Worm (Caenorhabditis elegans): ENCODE measurements around the gene C01G10.18.

ce11 chrV:15063987-15064386, 24.5 kb downstream of the C01G10.18 start, which contains the start of gene rap-2:
- no peak for TF ChIP-seq T22C8.4 (GFP tag; IDR thresholded peaks at IDR 0.05)
- TF ChIP-seq klf-2 (GFP tag; conservative IDR thresholded peaks at IDR 0.05), result no peak
- TF ChIP-seq ztf-23 (GFP tag; IDR thresholded peaks at IDR 0.05), result no peak
- TF ChIP-seq flt-1 (GFP tag; IDR thresholded peaks at IDR 0.05), result no peak
- no peak for TF ChIP-seq med-1 (GFP tag; optimal IDR thresholded peaks at IDR 0.05; ENCODE audit: insufficient read depth)
- no peak for TF ChIP-seq ztf-29 (GFP tag; IDR thresholded peaks at IDR 0.05)
